Worm (Caenorhabditis elegans) whole organism, L2 larva: ENCODE results near the gene srx-119.

Experiments
- F13H6.1 ChIP-seq: sonication (generic microtip); optimal IDR thresholded peaks from 2 replicates; lab custom pipeline; 2016; ENCODE audit warnings: missing genetic modification characterization, missing compliant biosample characterization
- alr-1 ChIP-seq: fragments of 150-350 bp; optimal IDR thresholded peaks from 2 replicates; lab custom pipeline; 2014; ENCODE audit warnings: missing biosample characterization, missing genetic modification characterization
- ama-1 ChIP-seq: fragments of 150-350 bp; optimal IDR thresholded peaks from 2 replicates; lab custom pipeline; 2018; ENCODE audit warnings: inconsistent platforms
- blmp-1 ChIP-seq: sonication (generic microtip); optimal IDR thresholded peaks from 2 replicates; lab custom pipeline; 2017; ENCODE audit warnings: missing genetic modification characterization, mild to moderate bottlenecking, missing compliant biosample characterization, antibody characterized with exemption, moderate library complexity; ENCODE audit not compliant: insufficient read depth
- ceh-16 ChIP-seq: fragments of 150-350 bp; optimal IDR thresholded peaks from 2 replicates; lab custom pipeline; 2014; ENCODE audit warnings: missing biosample characterization, missing genetic modification characterization
- ceh-82 ChIP-seq: fragments of 150-350 bp; optimal IDR thresholded peaks from 2 replicates; lab custom pipeline; 2014; ENCODE audit warnings: missing biosample characterization, missing genetic modification characterization
- dmd-4 ChIP-seq: sonication (generic microtip); optimal IDR thresholded peaks from 2 replicates; lab custom pipeline; 2017; ENCODE audit warnings: missing biosample characterization, missing genetic modification characterization
- elt-1 ChIP-seq: fragments of 150-350 bp; optimal IDR thresholded peaks from 2 replicates; lab custom pipeline; 2014; ENCODE audit warnings: missing biosample characterization, missing genetic modification characterization
- elt-3 ChIP-seq: sonication (generic microtip); optimal IDR thresholded peaks from 2 replicates; lab custom pipeline; 2017; ENCODE audit warnings: missing biosample characterization, missing genetic modification characterization
- fos-1 ChIP-seq: fragments of 150-350 bp; optimal IDR thresholded peaks from 2 replicates; lab custom pipeline; 2014; ENCODE audit warnings: missing biosample characterization, missing genetic modification characterization
- gmeb-1 ChIP-seq: fragments of 150-350 bp; optimal IDR thresholded peaks from 2 replicates; lab custom pipeline; 2014; ENCODE audit warnings: missing biosample characterization, missing genetic modification characterization
- lin-11 ChIP-seq: fragments of 150-350 bp; sonication (generic microtip); optimal IDR thresholded peaks from 2 replicates; lab custom pipeline; 2014; ENCODE audit warnings: missing biosample characterization, missing genetic modification characterization, inconsistent platforms, mixed read lengths
- lin-13 ChIP-seq: fragments of 150-350 bp; optimal IDR thresholded peaks from 2 replicates; lab custom pipeline; 2014; ENCODE audit warnings: missing biosample characterization, missing genetic modification reagents, missing genetic modification characterization
- lsy-2 ChIP-seq, 2 experiments: fragments of 150-350 bp in 1 of 2; sonication (generic microtip) in 1 of 2; optimal IDR thresholded peaks; 2 replicates each; lab custom pipeline; 2014 to 2017; ENCODE audit warnings: missing biosample characterization in 2 of 2, missing genetic modification characterization in 2 of 2
- mab-5 ChIP-seq: fragments of 150-350 bp; optimal IDR thresholded peaks from 2 replicates; lab custom pipeline; 2014; ENCODE audit warnings: missing biosample characterization, missing genetic modification characterization
- mbf-1 ChIP-seq: sonication (generic microtip); optimal IDR thresholded peaks from 2 replicates; lab custom pipeline; 2017; ENCODE audit warnings: missing biosample characterization, missing genetic modification characterization
- mdl-1 ChIP-seq, 2 experiments: fragments of 150-350 bp in 1 of 2; sonication (generic microtip) in 1 of 2; optimal IDR thresholded peaks; 2 replicates each; lab custom pipeline; 2017; ENCODE audit warnings: missing biosample characterization in 2 of 2, missing genetic modification characterization in 2 of 2
- nhr-12 ChIP-seq: fragments of 150-350 bp; optimal IDR thresholded peaks from 2 replicates; lab custom pipeline; 2014; ENCODE audit warnings: missing biosample characterization, missing genetic modification characterization
- nhr-21 ChIP-seq: fragments of 150-350 bp; optimal IDR thresholded peaks from 2 replicates; lab custom pipeline; 2014; ENCODE audit warnings: missing biosample characterization, missing genetic modification characterization
- nhr-23 ChIP-seq: fragments of 150-350 bp; optimal IDR thresholded peaks from 2 replicates; lab custom pipeline; 2014; ENCODE audit warnings: missing biosample characterization, missing genetic modification reagents, missing genetic modification characterization
- nhr-237 ChIP-seq: fragments of 150-350 bp; optimal IDR thresholded peaks from 2 replicates; lab custom pipeline; 2014; ENCODE audit warnings: missing biosample characterization, missing genetic modification characterization
- nhr-25 ChIP-seq: fragments of 150-350 bp; sonication (generic microtip); optimal IDR thresholded peaks from 3 replicates; lab custom pipeline; 2014; ENCODE audit warnings: missing biosample characterization, missing genetic modification characterization
- peb-1 ChIP-seq: fragments of 150-350 bp; optimal IDR thresholded peaks from 2 replicates; lab custom pipeline; 2014; ENCODE audit warnings: missing biosample characterization, missing genetic modification characterization
- sem-4 ChIP-seq: fragments of 150-350 bp; optimal IDR thresholded peaks from 2 replicates; lab custom pipeline; 2014; ENCODE audit warnings: missing biosample characterization, missing genetic modification reagents, missing genetic modification characterization
- skn-1 ChIP-seq: sonication (generic microtip); optimal IDR thresholded peaks from 2 replicates; lab custom pipeline; 2017; ENCODE audit warnings: missing biosample characterization, missing genetic modification characterization
- sma-3 ChIP-seq: sonication (generic microtip); optimal IDR thresholded peaks from 2 replicates; lab custom pipeline; 2016; ENCODE audit warnings: missing genetic modification reagents, missing genetic modification characterization, missing compliant biosample characterization
- sma-9 ChIP-seq, 2 experiments: fragments of 150-350 bp in 1 of 2; sonication (generic microtip) in 1 of 2; optimal IDR thresholded peaks; 2 replicates each; lab custom pipeline; 2014 to 2016; ENCODE audit warnings: missing genetic modification characterization in 2 of 2, mild to moderate bottlenecking in 1 of 2, missing biosample characterization in 1 of 2, missing compliant biosample characterization in 1 of 2, missing genetic modification reagents in 1 of 2, moderate library complexity in 1 of 2
- snpc-4 ChIP-seq: fragments of 150-350 bp; optimal IDR thresholded peaks from 2 replicates; lab custom pipeline; 2014; ENCODE audit warnings: missing biosample characterization, missing genetic modification characterization
- unc-39 ChIP-seq: fragments of 150-350 bp; optimal IDR thresholded peaks from 2 replicates; lab custom pipeline; 2014; ENCODE audit warnings: missing biosample characterization, missing genetic modification characterization
- unc-62 ChIP-seq: fragments of 150-350 bp; optimal IDR thresholded peaks from 2 replicates; lab custom pipeline; 2014; ENCODE audit warnings: missing biosample characterization, missing genetic modification reagents, missing genetic modification characterization
- zag-1 ChIP-seq: fragments of 150-350 bp; optimal IDR thresholded peaks from 2 replicates; lab custom pipeline; 2014; ENCODE audit warnings: missing biosample characterization, missing genetic modification characterization
- ztf-11 ChIP-seq: sonication (generic microtip); optimal IDR thresholded peaks from 2 replicates; lab custom pipeline; 2017; ENCODE audit warnings: missing biosample characterization, missing genetic modification characterization
- ztf-4 ChIP-seq: fragments of 150-350 bp; optimal IDR thresholded peaks from 2 replicates; lab custom pipeline; 2014; ENCODE audit warnings: missing biosample characterization, missing genetic modification characterization

Gene srx-119

ce11 chrII:12507038-12507437 lies 21.0 kb upstream of the srx-119 start, which contains the start of gene srh-68:
Gene srh-68 (plus strand): TSS chrII:12507338.
- TF ChIP-seq gmeb-1 (tag; lab: Kevin White, UChicago) (no peak), peb-1 (tag; lab: Kevin White, UChicago) (no peak), nhr-21 (tag; lab: Kevin White, UChicago) (no peak), mbf-1 (tag; lab: Kevin White, UChicago) (no peak), sma-3 (GFP tag; lab: Kevin White, UChicago) (no peak), skn-1 (tag; lab: Kevin White, UChicago) (no peak), dmd-4 (tag; lab: Kevin White, UChicago) (no peak)

DNA sequence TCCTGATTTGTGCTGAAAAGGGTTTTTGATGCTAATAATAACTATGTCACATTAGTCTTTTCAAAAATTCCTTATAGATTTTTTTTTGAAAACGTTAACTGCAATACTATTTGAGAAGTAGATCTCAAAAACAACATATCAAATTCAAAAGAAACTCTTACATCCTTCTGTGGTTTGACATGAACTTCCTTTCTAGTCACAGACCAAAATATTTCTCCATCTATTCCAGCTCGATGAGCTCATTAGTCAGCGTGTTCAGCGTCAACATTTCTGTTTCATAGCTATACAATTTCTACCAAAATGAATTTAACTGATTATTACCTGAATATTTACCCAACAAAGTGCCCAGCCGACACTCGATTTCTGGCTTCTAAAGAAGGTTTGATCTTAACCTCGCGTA lies 19.4 kb upstream of the srx-119 start, which contains the start of gene srh-67:
Gene srh-67, plus strand, starts transcription at position 301 of the 400 bp plus-strand sequence.
- no peak for TF ChIP-seq zag-1 (tag; lab: Kevin White, UChicago)
- TF ChIP-seq fos-1 (tag; lab: Kevin White, UChicago): no peak
- no peak for TF ChIP-seq ztf-4 (tag; lab: Kevin White, UChicago)
- no peak for TF ChIP-seq sem-4 (tag; lab: Kevin White, UChicago)
- no peak for TF ChIP-seq unc-39
- no peak for TF ChIP-seq mab-5 (tag; lab: Kevin White, UChicago)
- TF ChIP-seq nhr-12 (tag; lab: Kevin White, UChicago): no peak
- no peak for TF ChIP-seq unc-62 (GFP tag; lab: Kevin White, UChicago)
- TF ChIP-seq nhr-25 (tag; lab: Kevin White, UChicago): no peak

DNA sequence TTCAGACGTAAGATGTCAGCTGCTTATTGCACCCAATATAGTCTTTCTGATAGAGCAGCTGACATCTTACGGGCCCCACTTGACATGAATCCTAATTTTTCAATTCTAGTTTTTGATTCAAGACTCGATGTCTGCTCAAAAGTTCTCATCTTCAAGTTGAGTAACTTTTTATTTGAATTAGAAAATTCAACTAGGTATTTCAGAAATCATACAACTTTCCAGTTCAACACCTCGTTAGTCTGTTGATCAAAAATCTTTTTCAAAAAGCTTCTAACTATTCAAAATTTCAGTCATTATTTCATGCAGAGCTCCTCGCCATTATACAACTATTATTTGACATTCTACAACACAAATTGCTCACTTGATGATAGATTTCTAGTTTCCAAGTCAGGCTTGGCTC lies 16.2 kb upstream of the srx-119 start, which contains the start of gene srh-73:
Gene srh-73, plus strand, starts transcription at position 301 of the 400 bp plus-strand sequence.
- no peak for TF ChIP-seq dmd-4 (tag; lab: Kevin White, UChicago)
- no peak for TF ChIP-seq mbf-1 (tag; lab: Kevin White, UChicago)
- no peak for TF ChIP-seq sma-9 (GFP tag; optimal IDR thresholded peaks at IDR 0.05; lab: Kevin White, UChicago)
- TF ChIP-seq sma-9 (tag; optimal IDR thresholded peaks at IDR 0.05; lab: Kevin White, UChicago): no peak
- no peak for TF ChIP-seq lin-11 (tag; lab: Kevin White, UChicago)
- no peak for TF ChIP-seq alr-1 (tag; lab: Kevin White, UChicago)
- TF ChIP-seq fos-1 (tag; lab: Kevin White, UChicago): no peak
- TF ChIP-seq ama-1 (lab: Kevin White, UChicago): no peak
- TF ChIP-seq ceh-82 (tag; lab: Kevin White, UChicago): no peak
- no peak for TF ChIP-seq nhr-12 (tag; lab: Kevin White, UChicago)
- no peak for TF ChIP-seq elt-1 (tag; lab: Kevin White, UChicago)
- TF ChIP-seq snpc-4 (tag; lab: Kevin White, UChicago): no peak
- no peak for TF ChIP-seq nhr-21 (tag; lab: Kevin White, UChicago)

- TF ChIP-seq ztf-4 (tag; lab: Kevin White, UChicago) (no peak), lin-13 (no peak), lsy-2 (tag; optimal IDR thresholded peaks at IDR 0.05; lab: Kevin White, UChicago) (no peak), ceh-16 (tag; lab: Kevin White, UChicago) (no peak), nhr-237 (no peak), nhr-23 (tag; lab: Kevin White, UChicago) (no peak), sma-3 (GFP tag; lab: Kevin White, UChicago) (no peak), mdl-1 (tag; optimal IDR thresholded peaks at IDR 0.05; lab: Kevin White, UChicago) (no peak), blmp-1 (tag; lab: Kevin White, UChicago) (no peak), ztf-11 (tag; lab: Kevin White, UChicago) (no peak), F13H6.1 (tag; lab: Kevin White, UChicago) (no peak), elt-3 (tag; lab: Kevin White, UChicago) (no peak), lin-11 (tag; lab: Kevin White, UChicago) (no peak)
- TF ChIP-seq, all 48 proteins: peak for 0
These were observed 13.4 kb upstream of the srx-119 start, which contains the start of gene srh-69 for ce11 chrII:12514620-12515019. Gene srh-69 (minus strand): TSS chrII:12514720.

- TF ChIP-seq ceh-16 (tag; lab: Kevin White, UChicago) (no peak), alr-1 (tag; lab: Kevin White, UChicago) (no peak), sem-4 (tag; lab: Kevin White, UChicago) (no peak), sma-9 (GFP tag; optimal IDR thresholded peaks at IDR 0.05; lab: Kevin White, UChicago) (no peak), sma-9 (tag; optimal IDR thresholded peaks at IDR 0.05; lab: Kevin White, UChicago) (no peak)
- TF ChIP-seq, all 48 proteins: peak for 0
These were observed 11.7 kb upstream of the srx-119 start, which contains the start of gene srh-61 for ce11 chrII:12516313-12516712. Gene srh-61 (minus strand): TSS chrII:12516413.
